Worm (Caenorhabditis elegans): ENCODE measurements around the gene W03A5.1.

Gene W03A5.1

ce11 chrIII:5402419-5402818, 5.3 kb upstream of the W03A5.1 start:
- TF ChIP-seq tbx-8 (GFP tag; optimal IDR thresholded peaks at IDR 0.05) (no peak), drap-1 (GFP tag; optimal IDR thresholded peaks at IDR 0.05) (no peak), unc-120 (tag; optimal IDR thresholded peaks at IDR 0.05; ENCODE audit: poor library complexity, severe bottlenecking) (no peak), elt-3 (tag; optimal IDR thresholded peaks at IDR 0.05) (no peak), bed-3 (GFP tag; optimal IDR thresholded peaks at IDR 0.05) (no peak), ces-1 (GFP tag; optimal IDR thresholded peaks at IDR 0.05) (peak; percentile 90)

- TF ChIP-seq hlh-1 (tag; optimal IDR thresholded peaks at IDR 0.05) (no peak), zip-8 (tag; optimal IDR thresholded peaks at IDR 0.05) (no peak), elt-3 (tag; optimal IDR thresholded peaks at IDR 0.05) (no peak), mab-5 (tag; optimal IDR thresholded peaks at IDR 0.05) (no peak), snpc-4 (tag; optimal IDR thresholded peaks at IDR 0.05) (no peak)
Observed at ce11 chrIII:5404998-5405397, 2.7 kb upstream of the W03A5.1 start.

DNA sequence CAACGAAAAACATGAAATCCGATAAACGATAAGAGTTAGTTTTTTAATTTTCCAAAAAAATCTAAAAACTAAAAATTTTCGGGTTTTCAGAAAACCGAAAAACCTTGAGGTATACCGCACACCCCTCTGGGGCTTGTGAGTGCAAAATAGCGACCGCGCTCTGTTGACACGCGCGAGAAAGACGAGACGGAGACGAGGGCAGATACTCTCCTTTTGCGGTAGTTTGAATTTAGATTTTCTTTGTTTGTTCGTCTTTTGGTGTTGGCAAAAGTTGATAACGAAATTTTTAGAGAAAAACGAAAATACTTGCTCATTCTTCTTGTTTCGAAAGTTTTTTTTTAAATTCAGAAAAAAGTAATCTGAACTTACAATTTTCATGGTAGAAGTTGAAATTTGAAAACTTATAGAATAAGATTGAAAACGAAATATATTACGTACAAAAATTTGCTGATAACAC, 2.0 kb upstream of the W03A5.1 start, which contains the start of the genes W03A5.2 and Y32H12A.8:
TSS of gene W03A5.2 (plus strand) at position 407 of the 457 bp plus-strand sequence.
TSS of gene Y32H12A.8 (minus strand) at position 410 of the 457 bp plus-strand sequence.
- TF ChIP-seq ceh-83 (GFP tag; optimal IDR thresholded peaks at IDR 0.05): no peak
- TF ChIP-seq hlh-1 (tag; optimal IDR thresholded peaks at IDR 0.05): peak; percentile 6
- peak; percentile 68 for TF ChIP-seq lsy-2 (tag; optimal IDR thresholded peaks at IDR 0.05)
- TF ChIP-seq cnd-1 (tag; optimal IDR thresholded peaks at IDR 0.05): no peak
- no peak for TF ChIP-seq ces-1 (GFP tag; optimal IDR thresholded peaks at IDR 0.05)
- no peak for TF ChIP-seq tbx-8 (GFP tag; optimal IDR thresholded peaks at IDR 0.05)
- TF ChIP-seq lin-13 (tag; optimal IDR thresholded peaks at IDR 0.05): no peak
- TF ChIP-seq pha-4 (tag; optimal IDR thresholded peaks at IDR 0.05): peak; percentile 24
- no peak for TF ChIP-seq mab-5 (tag; optimal IDR thresholded peaks at IDR 0.05)
- no peak for TF ChIP-seq unc-39 (tag; optimal IDR thresholded peaks at IDR 0.05)
- TF ChIP-seq nhr-237 (tag; optimal IDR thresholded peaks at IDR 0.05): peak; percentile 33
- no peak for TF ChIP-seq unc-62 (GFP tag; optimal IDR thresholded peaks at IDR 0.05)
- TF ChIP-seq unc-120 (tag; optimal IDR thresholded peaks at IDR 0.05; ENCODE audit: poor library complexity, severe bottlenecking): peak; percentile 88
- peak; percentile 29 for TF ChIP-seq mep-1 (tag; optimal IDR thresholded peaks at IDR 0.05)
- TF ChIP-seq ham-2 (GFP tag; optimal IDR thresholded peaks at IDR 0.05): no peak
- no peak for TF ChIP-seq nhr-2 (tag; optimal IDR thresholded peaks at IDR 0.05)
- no peak for TF ChIP-seq bed-3 (GFP tag; optimal IDR thresholded peaks at IDR 0.05)

DNA sequence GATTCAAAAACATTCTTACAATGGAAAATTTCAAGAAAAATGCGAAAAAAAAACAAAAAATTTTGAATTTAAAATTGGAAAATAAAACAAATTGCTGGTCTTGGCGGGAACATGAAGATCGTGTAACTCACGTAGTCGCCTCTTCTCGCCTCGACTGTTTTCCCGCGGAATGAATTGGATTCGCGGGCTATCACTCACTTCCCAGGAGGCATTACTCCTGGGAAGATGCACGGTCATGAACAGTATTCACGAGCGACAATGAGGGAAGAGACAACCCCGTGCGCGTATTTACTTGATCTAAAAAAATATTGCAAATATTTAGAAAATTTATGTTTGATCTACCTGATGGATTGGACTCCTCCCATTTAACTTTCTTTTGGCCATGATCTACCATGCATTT, 1.4 kb upstream of the W03A5.1 start:
- no peak for TF ChIP-seq unc-120 (tag; optimal IDR thresholded peaks at IDR 0.05; ENCODE audit: poor library complexity, severe bottlenecking)
- no peak for TF ChIP-seq ham-2 (GFP tag; optimal IDR thresholded peaks at IDR 0.05)
- TF ChIP-seq nhr-2 (tag; optimal IDR thresholded peaks at IDR 0.05): no peak
- TF ChIP-seq pha-4 (tag; optimal IDR thresholded peaks at IDR 0.05): no peak
- TF ChIP-seq elt-1 (tag; optimal IDR thresholded peaks at IDR 0.05; ENCODE audit: borderline replicate concordance, insufficient read depth): no peak
- no peak for TF ChIP-seq snpc-4 (tag; optimal IDR thresholded peaks at IDR 0.05)
- TF ChIP-seq elt-3 (tag; optimal IDR thresholded peaks at IDR 0.05): no peak
- TF ChIP-seq blmp-1 (tag; optimal IDR thresholded peaks at IDR 0.05): no peak
- no peak for TF ChIP-seq nhr-12 (tag; optimal IDR thresholded peaks at IDR 0.05)
- no peak for TF ChIP-seq lin-32 (GFP tag; optimal IDR thresholded peaks at IDR 0.05)
- TF ChIP-seq ztf-11 (tag; optimal IDR thresholded peaks at IDR 0.05): no peak
- TF ChIP-seq unc-62 (GFP tag; optimal IDR thresholded peaks at IDR 0.05): no peak
- TF ChIP-seq zip-8 (tag; optimal IDR thresholded peaks at IDR 0.05): no peak
- no peak for TF ChIP-seq unc-39 (tag; optimal IDR thresholded peaks at IDR 0.05)

DNA sequence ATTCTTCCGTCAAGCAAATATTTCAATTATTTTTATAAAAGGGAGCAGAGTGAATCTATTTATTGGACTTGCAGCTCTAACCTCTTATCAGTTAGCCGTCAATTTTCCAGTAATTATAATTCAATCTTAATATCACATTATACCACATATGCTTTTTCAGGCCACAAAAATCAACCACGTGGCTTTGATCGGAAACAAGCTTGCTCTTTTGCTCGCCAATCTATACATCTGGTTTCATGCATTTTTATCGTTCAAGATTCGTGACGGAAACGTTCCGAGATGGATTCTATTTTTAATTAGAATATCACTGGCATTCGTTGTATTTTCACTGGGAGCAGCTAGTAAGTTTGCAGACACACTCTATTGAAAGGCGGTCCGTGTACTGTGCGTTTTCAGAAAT, 628 bp upstream of the W03A5.1 start:
- no peak for TF ChIP-seq mls-2 (tag; optimal IDR thresholded peaks at IDR 0.05)

DNA sequence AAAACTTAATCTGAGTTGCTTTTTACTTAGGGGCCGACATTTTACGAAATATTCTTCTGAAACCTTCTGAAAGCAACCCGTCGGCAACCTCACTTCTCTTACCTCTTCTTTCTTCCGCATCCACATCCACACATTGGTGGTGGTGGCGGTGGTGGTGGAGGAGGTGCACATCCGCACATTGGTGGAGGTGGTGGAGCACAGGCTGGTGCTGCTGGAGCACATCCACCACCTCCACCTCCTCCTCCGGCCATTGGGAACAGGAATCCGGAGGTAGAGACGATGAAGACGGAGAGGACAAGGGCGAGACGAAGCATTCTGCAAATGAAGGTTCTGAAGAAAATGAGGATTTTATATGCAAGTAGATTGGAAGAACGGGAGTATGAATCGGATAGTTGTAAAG, 6.0 kb downstream of the W03A5.1 start, which contains the start of gene grl-22:
TSS of gene grl-22 (minus strand) at position 332 of the 400 bp plus-strand sequence.
- TF ChIP-seq nhr-76 (tag; optimal IDR thresholded peaks at IDR 0.05) (no peak), sem-2 (GFP tag; optimal IDR thresholded peaks at IDR 0.05) (no peak), elt-3 (tag; optimal IDR thresholded peaks at IDR 0.05) (no peak), cnd-1 (tag; optimal IDR thresholded peaks at IDR 0.05) (no peak), bed-3 (GFP tag; optimal IDR thresholded peaks at IDR 0.05) (no peak), unc-39 (tag; optimal IDR thresholded peaks at IDR 0.05) (no peak), hlh-1 (tag; optimal IDR thresholded peaks at IDR 0.05) (no peak), unc-120 (tag; optimal IDR thresholded peaks at IDR 0.05; ENCODE audit: poor library complexity, severe bottlenecking) (no peak), lsy-2 (tag; optimal IDR thresholded peaks at IDR 0.05) (no peak), tbx-8 (GFP tag; optimal IDR thresholded peaks at IDR 0.05) (no peak), mab-5 (tag; optimal IDR thresholded peaks at IDR 0.05) (no peak), M03D4.4 (tag; optimal IDR thresholded peaks at IDR 0.05) (no peak), mls-2 (tag; optimal IDR thresholded peaks at IDR 0.05) (no peak), nhr-12 (tag; optimal IDR thresholded peaks at IDR 0.05) (no peak), nhr-237 (tag; optimal IDR thresholded peaks at IDR 0.05) (no peak), flh-1 (GFP tag; optimal IDR thresholded peaks at IDR 0.05) (no peak), ces-1 (GFP tag; optimal IDR thresholded peaks at IDR 0.05) (no peak), ceh-43 (GFP tag; optimal IDR thresholded peaks at IDR 0.05) (no peak)

Measured in whole organism, mixed stage, embryonic.